Worm (Caenorhabditis elegans) whole organism, L3 larva: Measurements from ENCODE around the gene lin-42.
"Not testable (repeated sequence)": the region's sequence is repeated elsewhere in the genome, so short reads cannot be mapped to it uniquely, and the experiment has no call there.

Experiments
- aly-2 ChIP-seq: fragments of 150-350 bp; optimal IDR thresholded peaks from 2 replicates; lab custom pipeline; 2014; ENCODE audit warnings: missing biosample characterization, missing genetic modification characterization
- ceh-16 ChIP-seq: sonication (generic microtip); optimal IDR thresholded peaks from 2 replicates; lab custom pipeline; 2017; ENCODE audit warnings: missing biosample characterization, missing genetic modification characterization
- daf-12 ChIP-seq: fragments of 150-350 bp; optimal IDR thresholded peaks from 2 replicates; lab custom pipeline; 2014; ENCODE audit warnings: missing biosample characterization, missing genetic modification reagents, missing genetic modification characterization
- elt-1 ChIP-seq: fragments of 150-350 bp; optimal IDR thresholded peaks from 2 replicates; lab custom pipeline; 2014; ENCODE audit warnings: missing biosample characterization, missing genetic modification characterization
- elt-2 ChIP-seq: sonication (generic microtip); optimal IDR thresholded peaks from 2 replicates; lab custom pipeline; 2016; ENCODE audit warnings: missing genetic modification reagents, mild to moderate bottlenecking, missing genetic modification characterization, missing compliant biosample characterization
- pqm-1 ChIP-seq: fragments of 150-350 bp; optimal IDR thresholded peaks from 2 replicates; lab custom pipeline; 2017; ENCODE audit warnings: missing biosample characterization, missing genetic modification characterization, inconsistent platforms
- skn-1 ChIP-seq: fragments of 150-350 bp; optimal IDR thresholded peaks from 2 replicates; lab custom pipeline; 2014; ENCODE audit warnings: missing biosample characterization, missing genetic modification characterization
- snpc-4 ChIP-seq: fragments of 150-350 bp; optimal IDR thresholded peaks from 2 replicates; lab custom pipeline; 2014; ENCODE audit warnings: missing biosample characterization, missing genetic modification characterization
- unc-39 ChIP-seq: sonication (generic microtip); optimal IDR thresholded peaks from 4 replicates; lab custom pipeline; 2017; ENCODE audit warnings: missing biosample characterization, missing genetic modification characterization
- unc-62 ChIP-seq: fragments of 150-350 bp; sonication (generic microtip); optimal IDR thresholded peaks from 4 replicates; lab custom pipeline; 2014; ENCODE audit warnings: missing biosample characterization, missing genetic modification reagents, missing genetic modification characterization
- ztf-11 ChIP-seq: fragments of 150-350 bp; optimal IDR thresholded peaks from 2 replicates; lab custom pipeline; 2014; ENCODE audit warnings: missing biosample characterization, missing genetic modification characterization

- not testable (repeated sequence) for TF ChIP-seq unc-62 (GFP tag; lab: Kevin White, UChicago); aly-2; ceh-16; pqm-1; snpc-4 (tag; lab: Kevin White, UChicago); elt-2 (tag; lab: Kevin White, UChicago); skn-1; unc-39 (tag; lab: Kevin White, UChicago); daf-12; ztf-11; elt-1 (tag; lab: Kevin White, UChicago)
Measured at ce11 chrII:1278350-1278749, 26.2 kb upstream of the lin-42 start, which contains the start of gene srz-63.
